Worm (Caenorhabditis elegans): Measurements from ENCODE around the gene kynu-1.
A peak's percentile ranks its signal among the peaks of the same experiment; 100 is the strongest.

Gene kynu-1

DNA sequence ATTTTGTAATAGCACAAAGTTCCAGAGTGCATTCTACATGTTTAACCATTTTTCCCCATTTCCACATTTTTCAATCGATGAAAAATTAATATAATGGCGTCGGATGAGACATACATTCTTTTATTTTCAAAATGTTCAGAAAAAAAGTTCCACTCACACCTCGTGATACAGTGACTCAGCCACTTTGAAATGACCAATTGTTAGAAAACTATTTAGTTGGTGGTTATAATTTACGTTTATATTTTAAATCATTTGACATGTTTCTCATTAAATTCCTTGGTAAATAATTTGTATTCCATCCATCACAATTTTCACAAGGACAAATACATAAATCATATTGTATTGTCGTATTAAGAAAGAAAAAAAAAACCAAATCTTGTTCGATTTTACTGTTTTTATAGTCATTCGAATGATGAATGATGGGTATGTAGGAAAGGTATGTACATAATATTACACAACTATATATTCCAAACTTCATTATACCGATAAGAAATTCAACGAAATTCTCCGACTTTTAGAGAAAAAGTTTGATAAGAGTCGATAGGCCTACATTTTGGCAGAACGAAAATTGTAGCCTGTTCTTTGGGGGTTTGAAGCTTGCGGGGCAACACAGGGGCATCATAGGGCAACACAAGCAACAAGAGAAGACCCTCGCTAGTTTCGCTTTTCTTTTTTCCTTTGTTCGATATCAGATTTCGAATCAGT is 8.6 kb downstream of the kynu-1 start:
- TF ChIP-seq dmd-6 (GFP tag; IDR thresholded peaks at IDR 0.05) (peak; percentile 40; the same call in 1 of the 2 replicates), ceh-28 (tag; optimal IDR thresholded peaks at IDR 0.05) (no peak), nhr-28 (tag; optimal IDR thresholded peaks at IDR 0.05) (peak; percentile 65), hlh-11 (tag; optimal IDR thresholded peaks at IDR 0.05) (peak; percentile 13), nhr-11 (tag; optimal IDR thresholded peaks at IDR 0.05) (no peak), mes-2 (tag; optimal IDR thresholded peaks at IDR 0.05; ENCODE audit: poor library complexity, severe bottlenecking) (no peak), dve-1 (tag; optimal IDR thresholded peaks at IDR 0.05; ENCODE audit: insufficient read depth) (peak; percentile 21), ztf-11 (tag; optimal IDR thresholded peaks at IDR 0.05) (no peak), unc-62 (GFP tag; optimal IDR thresholded peaks at IDR 0.05 in 1 of 2) (peak in 1 of 2 experiments; percentile 13), unc-62 (tag; optimal IDR thresholded peaks at IDR 0.05) (no peak), lin-15B (tag; optimal IDR thresholded peaks at IDR 0.05) (no peak), daf-16 (GFP tag; optimal IDR thresholded peaks at IDR 0.05) (no peak), daf-16 (tag; optimal IDR thresholded peaks at IDR 0.05) (peak; percentile 22), aha-1 (tag) (peak; percentile 93), php-3 (GFP tag; IDR thresholded peaks at IDR 0.05) (peak; percentile 66; the same call in 1 of the 2 replicates)

DNA sequence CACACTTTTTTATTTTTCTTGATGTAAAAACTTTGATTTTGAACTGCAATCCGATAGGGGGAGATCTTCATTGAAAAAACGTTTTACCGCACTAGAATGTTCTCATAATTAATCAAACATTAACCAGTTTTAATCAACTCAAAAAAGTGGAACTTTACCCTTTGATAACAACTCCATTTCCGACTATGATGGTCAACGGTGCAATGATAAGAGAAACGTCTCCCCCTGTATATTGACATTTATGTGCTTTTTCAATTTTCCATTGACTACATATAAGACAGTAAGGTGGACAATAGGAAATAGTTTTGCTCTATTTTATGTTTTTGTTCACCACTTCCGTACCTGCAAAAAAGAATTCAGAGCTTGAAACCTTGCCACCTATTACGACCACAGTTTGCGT is 10.7 kb downstream of the kynu-1 start:
- TF ChIP-seq arid-1 (GFP tag; conservative IDR thresholded peaks at IDR 0.05), result no peak
- no peak for TF ChIP-seq dmd-8 (GFP tag; IDR thresholded peaks at IDR 0.05)
- TF ChIP-seq spr-3 (GFP tag; optimal IDR thresholded peaks at IDR 0.05), result no peak
- no peak for TF ChIP-seq ztf-11 (tag; optimal IDR thresholded peaks at IDR 0.05)
- no peak for TF ChIP-seq nhr-25 (tag; optimal IDR thresholded peaks at IDR 0.05; ENCODE audit: borderline replicate concordance, insufficient read depth)
- TF ChIP-seq F10B5.3 (tag; optimal IDR thresholded peaks at IDR 0.05), result no peak
- TF ChIP-seq egl-43 (GFP tag; IDR thresholded peaks at IDR 0.05), result no peak
- TF ChIP-seq lsy-2 (tag; optimal IDR thresholded peaks at IDR 0.05), result no peak
- TF ChIP-seq dpl-1 (GFP tag; optimal IDR thresholded peaks at IDR 0.05), result no peak
- no peak for TF ChIP-seq attf-4 (tag; optimal IDR thresholded peaks at IDR 0.05)
- TF ChIP-seq nhr-28 (tag; optimal IDR thresholded peaks at IDR 0.05), result peak; percentile 90
- no peak for TF ChIP-seq lir-3 (tag; optimal IDR thresholded peaks at IDR 0.05)
- TF ChIP-seq pqm-1 (tag; optimal IDR thresholded peaks at IDR 0.05), result peak; percentile 96
- no peak for TF ChIP-seq ztf-7 (tag; optimal IDR thresholded peaks at IDR 0.05)
- TF ChIP-seq gei-8 (GFP tag; optimal IDR thresholded peaks at IDR 0.05), result no peak
- TF ChIP-seq zfp-3 (GFP tag; conservative IDR thresholded peaks at IDR 0.05), result no peak
- TF ChIP-seq ctbp-1 (GFP tag; IDR thresholded peaks at IDR 0.05), result no peak
- no peak for TF ChIP-seq ceh-28 (tag; optimal IDR thresholded peaks at IDR 0.05)
- no peak for TF ChIP-seq T26A8.4 (GFP tag; IDR thresholded peaks at IDR 0.05)
- TF ChIP-seq ZK337.2 (GFP tag; IDR thresholded peaks at IDR 0.05), result no peak
- no peak for TF ChIP-seq lim-7 (GFP tag; IDR thresholded peaks at IDR 0.05)
- no peak for TF ChIP-seq daf-12 (tag; optimal IDR thresholded peaks at IDR 0.05)
- no peak for TF ChIP-seq F49E8.2 (tag; optimal IDR thresholded peaks at IDR 0.05; ENCODE audit: borderline replicate concordance)
- no peak for TF ChIP-seq nhr-76 (tag; optimal IDR thresholded peaks at IDR 0.05)
- TF ChIP-seq saeg-2 (GFP tag; IDR thresholded peaks at IDR 0.05), result no peak
- no peak for TF ChIP-seq pha-4 (GFP tag; IDR thresholded peaks at IDR 0.05)
- TF ChIP-seq pha-4 (tag; optimal IDR thresholded peaks at IDR 0.05), result no peak
- TF ChIP-seq ceh-82 (tag; optimal IDR thresholded peaks at IDR 0.05), result no peak
- no peak for TF ChIP-seq spr-1 (tag; optimal IDR thresholded peaks at IDR 0.05)
- no peak for TF ChIP-seq mxl-3 (GFP tag; optimal IDR thresholded peaks at IDR 0.05)
- TF ChIP-seq cey-2 (tag; optimal IDR thresholded peaks at IDR 0.05; ENCODE audit: borderline replicate concordance, insufficient read depth), result no peak
- TF ChIP-seq zfp-2 (tag; optimal IDR thresholded peaks at IDR 0.05), result no peak
- TF ChIP-seq nhr-6 (tag; optimal IDR thresholded peaks at IDR 0.05), result no peak
- no peak for TF ChIP-seq F44E2.7 (GFP tag; IDR thresholded peaks at IDR 0.05)
- no peak for TF ChIP-seq fkh-10 (GFP tag; optimal IDR thresholded peaks at IDR 0.05)
- TF ChIP-seq Y5F2A.4 (GFP tag; optimal IDR thresholded peaks at IDR 0.05), result no peak
- no peak for TF ChIP-seq vab-7 (GFP tag; IDR thresholded peaks at IDR 0.05)
- no peak for TF ChIP-seq nhr-237 (tag; optimal IDR thresholded peaks at IDR 0.05)

All from whole organism, L4 larva.